Worm (Caenorhabditis elegans): ENCODE measurements around the gene lips-9.
A peak's percentile ranks its signal among the peaks of the same experiment; 100 is the strongest.

The lips-9 gene

ce11 chrII:12923225-12923624 lies 11.9 kb downstream of the lips-9 start (continued):
- no peak for TF ChIP-seq nhr-27 (tag; optimal IDR thresholded peaks at IDR 0.05)
- TF ChIP-seq him-1 (tag; optimal IDR thresholded peaks at IDR 0.05), result peak; percentile 46
- TF ChIP-seq athp-1 (tag; optimal IDR thresholded peaks at IDR 0.05), result peak; percentile 53
- no peak for TF ChIP-seq mcd-1 (GFP tag; IDR thresholded peaks at IDR 0.05)
- peak; percentile 69 for TF ChIP-seq madf-6 (GFP tag; IDR thresholded peaks at IDR 0.05)
- TF ChIP-seq pha-4 (tag; optimal IDR thresholded peaks at IDR 0.05), result no peak
- no peak for TF ChIP-seq aptf-2 (GFP tag; conservative IDR thresholded peaks at IDR 0.05)
- TF ChIP-seq ceh-100 (GFP tag; IDR thresholded peaks at IDR 0.05), result 0 out of 2 replicates have a peak, but pooled peaks have one; percentile 14
- TF ChIP-seq hrde-1 (tag; optimal IDR thresholded peaks at IDR 0.05; ENCODE audit: borderline replicate concordance), result peak; percentile 91
- peak; percentile 47 for TF ChIP-seq snpc-1.1 (tag; optimal IDR thresholded peaks at IDR 0.05; ENCODE audit: insufficient read depth)
- TF ChIP-seq snpc-4 (GFP tag; optimal IDR thresholded peaks at IDR 0.05), result peak; percentile 6
- peak in 1 of 4 experiments; percentile 3 for TF ChIP-seq snpc-4 (tag; optimal IDR thresholded peaks at IDR 0.05)
- peak; percentile 68 for TF ChIP-seq ekl-4 (GFP tag; IDR thresholded peaks at IDR 0.05)

ce11 chrII:12921478-12921877 lies 13.7 kb downstream of the lips-9 start:
- TF ChIP-seq attf-6 (GFP tag; IDR thresholded peaks at IDR 0.05), result no peak
- TF ChIP-seq attf-5 (GFP tag; optimal IDR thresholded peaks at IDR 0.05), result no peak
- TF ChIP-seq lir-1 (GFP tag; conservative IDR thresholded peaks at IDR 0.05), result no peak
- no peak for TF ChIP-seq sdz-38 (tag; optimal IDR thresholded peaks at IDR 0.05)
- no peak for TF ChIP-seq madf-10 (tag; optimal IDR thresholded peaks at IDR 0.05)

- TF ChIP-seq let-526 (GFP tag; IDR thresholded peaks at IDR 0.05) (no peak), Y53F4B.3 (GFP tag; IDR thresholded peaks at IDR 0.05) (peak; percentile 36; the same call in 1 of the 2 replicates), ztf-26 (tag; optimal IDR thresholded peaks at IDR 0.05) (no peak), Y56A3A.18 (GFP tag; IDR thresholded peaks at IDR 0.05) (no peak), nhr-90 (tag; optimal IDR thresholded peaks at IDR 0.05) (no peak), ztf-28 (GFP tag; IDR thresholded peaks at IDR 0.05) (0 out of 2 replicates have a peak, but pooled peaks have one; percentile 70), B0261.1 (tag; optimal IDR thresholded peaks at IDR 0.05) (no peak), zim-3 (tag; optimal IDR thresholded peaks at IDR 0.05) (no peak), nfyb-1 (GFP tag; IDR thresholded peaks at IDR 0.05) (no peak), rpc-1 (optimal IDR thresholded peaks at IDR 0.05) (no peak), rpc-1 (tag; optimal IDR thresholded peaks at IDR 0.05) (no peak), hmg-1.2 (GFP tag; IDR thresholded peaks at IDR 0.05) (peak; percentile 37; the same call in 1 of the 2 replicates), F57C9.4 (tag; optimal IDR thresholded peaks at IDR 0.05) (no peak), lsy-27 (tag; optimal IDR thresholded peaks at IDR 0.05; ENCODE audit: borderline replicate concordance, insufficient read depth) (no peak), C06A6.2 (GFP tag; conservative IDR thresholded peaks at IDR 0.05) (no peak), rcor-1 (GFP tag; IDR thresholded peaks at IDR 0.05) (peak; percentile 51; the same call in 1 of the 2 replicates), chd-7 (tag; optimal IDR thresholded peaks at IDR 0.05) (no peak), hsf-1 (GFP tag; IDR thresholded peaks at IDR 0.05) (peak; percentile 79), nfya-2 (GFP tag; IDR thresholded peaks at IDR 0.05) (no peak), F23B12.7 (tag; optimal IDR thresholded peaks at IDR 0.05; ENCODE audit: insufficient read depth) (peak; percentile 44), ztf-22 (GFP tag; optimal IDR thresholded peaks at IDR 0.05) (no peak), snpc-3.4 (tag; optimal IDR thresholded peaks at IDR 0.05) (peak; percentile 79), F37B4.10 (GFP tag; IDR thresholded peaks at IDR 0.05) (no peak), pha-4 (tag; optimal IDR thresholded peaks at IDR 0.05) (no peak), snpc-4 (GFP tag; optimal IDR thresholded peaks at IDR 0.05) (no peak), snpc-4 (tag; optimal IDR thresholded peaks at IDR 0.05) (peak in 3 of 4 experiments; percentile 26 to 50 (median 30)), sptf-2 (GFP tag; optimal IDR thresholded peaks at IDR 0.05) (no peak), nhr-179 (tag; optimal IDR thresholded peaks at IDR 0.05) (no peak), bed-2 (GFP tag; IDR thresholded peaks at IDR 0.05) (no peak), egl-44 (GFP tag; IDR thresholded peaks at IDR 0.05) (no peak)
These were observed 16.1 kb downstream of the lips-9 start, which contains the start of the genes F58G1.2 and wago-4 for ce11 chrII:12918960-12919553. Gene F58G1.2, minus strand, starts transcription at chrII:12919010. Gene wago-4, plus strand, starts transcription at chrII:12919551.
